Worm (Caenorhabditis elegans): Measurements from ENCODE around the gene C25G4.17.

The C25G4.17 gene

ce11 chrIV:12416629-12417404, 25.0 kb upstream of the C25G4.17 start:
- TF ChIP-seq efl-1 (GFP tag; optimal IDR thresholded peaks at IDR 0.05) (no peak), tbp1 (GFP tag; optimal IDR thresholded peaks at IDR 0.05) (peak; percentile 92), madf-8 (GFP tag; conservative IDR thresholded peaks at IDR 0.05) (no peak), K12H6.12 (tag; optimal IDR thresholded peaks at IDR 0.05) (no peak), repo-1 (tag; optimal IDR thresholded peaks at IDR 0.05) (no peak), F57A8.1 (GFP tag; optimal IDR thresholded peaks at IDR 0.05) (no peak), die-1 (tag; optimal IDR thresholded peaks at IDR 0.05) (peak; percentile 60), C06A6.2 (GFP tag; conservative IDR thresholded peaks at IDR 0.05) (no peak), akir-1 (GFP tag; optimal IDR thresholded peaks at IDR 0.05) (no peak), attf-5 (GFP tag; optimal IDR thresholded peaks at IDR 0.05) (peak; percentile 19), attf-3 (GFP tag; conservative IDR thresholded peaks at IDR 0.05) (no peak), lin-54 (GFP tag; optimal IDR thresholded peaks at IDR 0.05) (peak; percentile 13), ets-4 (GFP tag; optimal IDR thresholded peaks at IDR 0.05) (no peak), egl-44 (GFP tag; IDR thresholded peaks at IDR 0.05) (no peak), ztf-3 (GFP tag; optimal IDR thresholded peaks at IDR 0.05) (no peak), mcd-1 (GFP tag; IDR thresholded peaks at IDR 0.05) (peak; percentile 40; the same call in 1 of the 2 replicates), mel-28 (tag; optimal IDR thresholded peaks at IDR 0.05; ENCODE audit: borderline replicate concordance) (no peak), ceh-100 (GFP tag; IDR thresholded peaks at IDR 0.05) (no peak), Y95B8A.8 (GFP tag; IDR thresholded peaks at IDR 0.05) (0 out of 2 replicates have a peak, but pooled peaks have one; percentile 20), let-526 (GFP tag; IDR thresholded peaks at IDR 0.05) (0 out of 2 replicates have a peak, but pooled peaks have one; percentile 24), zfh-2 (GFP tag; conservative IDR thresholded peaks at IDR 0.05) (no peak), Y79H2A.3 (GFP tag; conservative IDR thresholded peaks at IDR 0.05) (no peak), gei-17 (GFP tag; optimal IDR thresholded peaks at IDR 0.05) (no peak), hlh-12 (tag; optimal IDR thresholded peaks at IDR 0.05) (no peak), somi-1 (GFP tag; optimal IDR thresholded peaks at IDR 0.05) (no peak), egrh-3 (GFP tag; IDR thresholded peaks at IDR 0.05) (no peak), hsf-1 (GFP tag; IDR thresholded peaks at IDR 0.05) (peak; percentile 59; the same call in 1 of the 2 replicates), lin-40 (tag; optimal IDR thresholded peaks at IDR 0.05) (no peak), atf-7 (tag; optimal IDR thresholded peaks at IDR 0.05) (peak; percentile 11), unc-130 (GFP tag; optimal IDR thresholded peaks at IDR 0.05) (peak; percentile 3), hmg-20 (GFP tag; IDR thresholded peaks at IDR 0.05) (no peak), madf-3 (GFP tag; IDR thresholded peaks at IDR 0.05) (no peak), sptf-2 (GFP tag; optimal IDR thresholded peaks at IDR 0.05) (no peak), nhr-90 (tag; optimal IDR thresholded peaks at IDR 0.05) (peak; percentile 17), B0261.1 (tag; optimal IDR thresholded peaks at IDR 0.05) (peak; percentile 94), aptf-3 (GFP tag; IDR thresholded peaks at IDR 0.05) (no peak), bed-2 (GFP tag; IDR thresholded peaks at IDR 0.05) (no peak), ekl-4 (GFP tag; IDR thresholded peaks at IDR 0.05) (no peak), T07F8.4 (tag; optimal IDR thresholded peaks at IDR 0.05) (no peak), rcor-1 (GFP tag; IDR thresholded peaks at IDR 0.05) (no peak), dpl-1 (GFP tag; optimal IDR thresholded peaks at IDR 0.05) (no peak), athp-1 (tag; optimal IDR thresholded peaks at IDR 0.05) (peak; percentile 57), Y53G8AR.9 (GFP tag; conservative IDR thresholded peaks at IDR 0.05) (no peak), attf-6 (GFP tag; IDR thresholded peaks at IDR 0.05) (0 out of 2 replicates have a peak, but pooled peaks have one; percentile 40), lin-35 (GFP tag; optimal IDR thresholded peaks at IDR 0.05) (no peak), hmg-1.2 (GFP tag; IDR thresholded peaks at IDR 0.05) (peak; percentile 53), nfya-2 (GFP tag; IDR thresholded peaks at IDR 0.05) (no peak), madf-6 (GFP tag; IDR thresholded peaks at IDR 0.05) (peak; percentile 40)
